Fruit fly (Drosophila melanogaster): ENCODE data around the gene cm.

Gene cm

DNA sequence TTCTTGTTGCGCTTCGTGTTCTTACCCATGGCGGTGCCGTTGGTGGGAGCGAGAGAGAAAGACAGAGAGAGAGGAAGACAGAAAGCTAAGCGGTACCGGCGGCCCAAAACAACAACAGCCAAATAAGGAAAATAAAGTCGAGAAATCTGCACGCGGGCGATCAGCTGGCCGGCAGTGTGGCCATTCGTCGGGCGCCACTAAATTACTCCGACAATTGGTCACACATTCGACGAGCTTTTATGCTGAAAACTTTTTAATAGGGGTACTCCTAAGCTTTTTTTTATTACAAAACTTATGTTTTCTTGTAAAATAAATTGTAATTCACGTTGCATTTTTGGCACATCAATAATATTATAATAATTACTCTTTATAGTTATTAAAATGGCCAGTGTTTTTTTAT is 42.4 kb downstream of the cm start, which contains the start of gene Setd3 (continued):
- peak; percentile 12 for TF ChIP-seq PHDP (tag; optimal IDR thresholded peaks at IDR 0.05)
- peak; percentile 35 for TF ChIP-seq grau (tag; optimal IDR thresholded peaks at IDR 0.05)
- no peak for TF ChIP-seq CG12744 (GFP tag; optimal IDR thresholded peaks at IDR 0.05)
- TF ChIP-seq Tbp (GFP tag; optimal IDR thresholded peaks at IDR 0.05), result no peak
- TF ChIP-seq dm (GFP tag; optimal IDR thresholded peaks at IDR 0.05), result peak; percentile 55
- no peak for TF ChIP-seq amos (GFP tag; IDR thresholded peaks at IDR 0.05; ENCODE audit: partially characterized antibody)
- TF ChIP-seq CG1832 (GFP tag; optimal IDR thresholded peaks at IDR 0.05), result peak; percentile 44
- TF ChIP-seq stwl (tag; optimal IDR thresholded peaks at IDR 0.05), result peak; percentile 18
- no peak for TF ChIP-seq HLHmδ (GFP tag; optimal IDR thresholded peaks at IDR 0.05)
- TF ChIP-seq Dad (GFP tag; optimal IDR thresholded peaks at IDR 0.05), result no peak
- TF ChIP-seq BEAF-32 (GFP tag; optimal IDR thresholded peaks at IDR 0.05), result peak; percentile 3
- TF ChIP-seq unpg (GFP tag; optimal IDR thresholded peaks at IDR 0.05), result peak; percentile 19
- peak; percentile 85 for TF ChIP-seq gsb-n (tag; optimal IDR thresholded peaks at IDR 0.05)
